Fruit fly (Drosophila melanogaster): ENCODE measurements around the gene CG10565.
A peak's percentile ranks its signal among the peaks of the same experiment; 100 is the strongest.

CG10565 gene

dm6 chr3L:21100429-21100828, 35.7 kb downstream of the CG10565 start (continued):
- TF ChIP-seq zf30C (GFP tag; optimal IDR thresholded peaks at IDR 0.05) (no peak), pros (GFP tag; optimal IDR thresholded peaks at IDR 0.05) (no peak), CkIIα-i1 (GFP tag; IDR thresholded peaks at IDR 0.05) (no peak), Dbx (GFP tag; IDR thresholded peaks at IDR 0.05) (no peak), CG17568 (GFP tag; optimal IDR thresholded peaks at IDR 0.05) (no peak), CG1233 (GFP tag; optimal IDR thresholded peaks at IDR 0.05) (no peak), ATbp (GFP tag; optimal IDR thresholded peaks at IDR 0.05) (no peak), knrl (GFP tag; IDR thresholded peaks at IDR 0.05; ENCODE audit: partially characterized antibody) (no peak), Scr (GFP tag; IDR thresholded peaks at IDR 0.05; ENCODE audit: partially characterized antibody) (no peak), Mes4 (GFP tag; optimal IDR thresholded peaks at IDR 0.05) (no peak), tx (GFP tag; optimal IDR thresholded peaks at IDR 0.05) (no peak), kni (GFP tag; optimal IDR thresholded peaks at IDR 0.05) (no peak), Stat92E (GFP tag; optimal IDR thresholded peaks at IDR 0.05) (no peak), CG12155 (GFP tag; optimal IDR thresholded peaks at IDR 0.05) (no peak), CG13775 (GFP tag; optimal IDR thresholded peaks at IDR 0.05) (peak; percentile 4), Sry-β (GFP tag; optimal IDR thresholded peaks at IDR 0.05) (no peak), Usf (GFP tag; optimal IDR thresholded peaks at IDR 0.05) (no peak), CrebB (tag; optimal IDR thresholded peaks at IDR 0.05) (no peak), yki (optimal IDR thresholded peaks at IDR 0.05) (no peak), en (GFP tag; optimal IDR thresholded peaks at IDR 0.05) (no peak), sug (tag; optimal IDR thresholded peaks at IDR 0.05) (no peak), vfl (GFP tag; optimal IDR thresholded peaks at IDR 0.05) (no peak), CG31365 (tag; optimal IDR thresholded peaks at IDR 0.05) (no peak), CG14965 (GFP tag; optimal IDR thresholded peaks at IDR 0.05; ENCODE audit: borderline replicate concordance) (no peak), CG12236 (GFP tag; optimal IDR thresholded peaks at IDR 0.05) (no peak), tap (tag; optimal IDR thresholded peaks at IDR 0.05) (no peak), Meics (GFP tag; optimal IDR thresholded peaks at IDR 0.05) (peak; percentile 23), Rfx (GFP tag; IDR thresholded peaks at IDR 0.05) (peak; percentile 40; the same call in 1 of the 2 replicates), jumu (GFP tag; optimal IDR thresholded peaks at IDR 0.05) (no peak), CG3995 (GFP tag; optimal IDR thresholded peaks at IDR 0.05) (no peak), da (GFP tag; optimal IDR thresholded peaks at IDR 0.05) (no peak), jigr1 (GFP tag; IDR thresholded peaks at IDR 0.05) (no peak), pzg (GFP tag; optimal IDR thresholded peaks at IDR 0.05) (no peak), tll (GFP tag; optimal IDR thresholded peaks at IDR 0.05) (no peak), CG17328 (GFP tag; IDR thresholded peaks at IDR 0.05) (no peak), CG4854 (GFP tag; optimal IDR thresholded peaks at IDR 0.05) (no peak), CG30403 (GFP tag; optimal IDR thresholded peaks at IDR 0.05) (peak; percentile 32), oc (tag; optimal IDR thresholded peaks at IDR 0.05) (no peak), CG9727 (GFP tag; optimal IDR thresholded peaks at IDR 0.05) (peak; percentile 16), Side (GFP tag; optimal IDR thresholded peaks at IDR 0.05) (no peak), CG6654 (GFP tag; optimal IDR thresholded peaks at IDR 0.05) (no peak), unc-4 (GFP tag; IDR thresholded peaks at IDR 0.05; ENCODE audit: partially characterized antibody) (no peak), bigmax (GFP tag; optimal IDR thresholded peaks at IDR 0.05) (no peak), CG42726 (GFP tag; IDR thresholded peaks at IDR 0.05; ENCODE audit: partially characterized antibody) (no peak), CG13624 (GFP tag; optimal IDR thresholded peaks at IDR 0.05) (no peak), CG15514 (GFP tag; optimal IDR thresholded peaks at IDR 0.05) (no peak), CG1832 (GFP tag; optimal IDR thresholded peaks at IDR 0.05) (no peak), caup (GFP tag; optimal IDR thresholded peaks at IDR 0.05; ENCODE audit: severe bottlenecking) (no peak), CG4820 (GFP tag; optimal IDR thresholded peaks at IDR 0.05) (no peak), H2.0 (GFP tag; IDR thresholded peaks at IDR 0.05) (no peak), CG9817 (tag; optimal IDR thresholded peaks at IDR 0.05) (no peak)

Data from whole organism, embryonic.